Worm (Caenorhabditis elegans) whole organism, L1 larva: ENCODE results near the gene C07E3.9.
A peak's percentile ranks its signal among the peaks of the same experiment; 100 is the strongest.

Experiments used
- C04F5.9 ChIP-seq: sonication (generic microtip); optimal IDR thresholded peaks from 2 replicates; lab custom pipeline; 2016; ENCODE audit warnings: missing genetic modification characterization, missing compliant biosample characterization
- C16A3.4 ChIP-seq: fragments of 150-350 bp; optimal IDR thresholded peaks from 2 replicates; lab custom pipeline; 2014; ENCODE audit warnings: missing biosample characterization, missing genetic modification characterization
- F16B12.6 ChIP-seq: fragments of 150-350 bp; optimal IDR thresholded peaks from 2 replicates; lab custom pipeline; 2014; ENCODE audit warnings: missing biosample characterization, missing genetic modification characterization
- blmp-1 ChIP-seq: fragments of 150-350 bp; optimal IDR thresholded peaks from 2 replicates; lab custom pipeline; 2014; ENCODE audit warnings: missing biosample characterization, missing genetic modification characterization
- ceh-90 ChIP-seq: sonication (generic microtip); optimal IDR thresholded peaks from 2 replicates; lab custom pipeline; 2016; ENCODE audit warnings: missing genetic modification characterization, missing compliant biosample characterization
- ces-1 ChIP-seq: fragments of 150-350 bp; optimal IDR thresholded peaks from 2 replicates; lab custom pipeline; 2014; ENCODE audit warnings: missing biosample characterization, missing genetic modification reagents, missing genetic modification characterization
- efl-1 ChIP-seq, 4 experiments: fragments of 150-350 bp; optimal IDR thresholded peaks in 3 of 4; peaks in 1 of 4; 1 replicate in 1 of 4; 2 replicates in 3 of 4; lab custom pipeline; 2014; ENCODE audit warnings: missing biosample characterization in 2 of 4, missing genetic modification characterization in 2 of 4, missing genetic modification reagents in 2 of 4
- efl-3 ChIP-seq: fragments of 200-800 bp; sonication (Bioruptor generic); optimal IDR thresholded peaks from 2 replicates; lab custom pipeline; 2018; ENCODE audit warnings: mild to moderate bottlenecking, missing genetic modification characterization, missing compliant biosample characterization
- elt-2 ChIP-seq: sonication (generic microtip); optimal IDR thresholded peaks from 2 replicates; lab custom pipeline; 2016; ENCODE audit warnings: missing genetic modification characterization, mild to moderate bottlenecking, inconsistent platforms, missing compliant biosample characterization, missing genetic modification reagents
- elt-3 ChIP-seq, 6 experiments: fragments of 150-350 bp in 1 of 6; sonication (generic microtip); optimal IDR thresholded peaks; 2 replicates each; lab custom pipeline; 2017 to 2018; ENCODE audit warnings: missing biosample characterization in 6 of 6, missing genetic modification characterization in 6 of 6, inconsistent platforms in 1 of 6
- ets-5 ChIP-seq: fragments of 200-800 bp; sonication (Bioruptor generic); IDR thresholded peaks from 2 replicates; pipeline ENCODE4 v1.3.6; 2022; ENCODE audit warnings: missing genetic modification characterization, missing compliant biosample characterization
- fkh-4 ChIP-seq: sonication (generic microtip); optimal IDR thresholded peaks from 2 replicates; lab custom pipeline; 2016; ENCODE audit warnings: missing compliant biosample characterization, missing genetic modification characterization, borderline replicate concordance
- fos-1 ChIP-seq: fragments of 150-350 bp; optimal IDR thresholded peaks from 2 replicates; lab custom pipeline; 2014; ENCODE audit warnings: missing biosample characterization, missing genetic modification characterization
- hlh-4 ChIP-seq: sonication (generic microtip); optimal IDR thresholded peaks from 2 replicates; lab custom pipeline; 2016; ENCODE audit warnings: mild to moderate bottlenecking, missing genetic modification characterization, missing compliant biosample characterization
- irx-1 ChIP-seq: sonication (generic microtip); optimal IDR thresholded peaks from 2 replicates; lab custom pipeline; 2016; ENCODE audit warnings: missing genetic modification characterization, missing compliant biosample characterization
- isw-1 ChIP-seq: fragments of 200-800 bp; sonication (Bioruptor generic); IDR thresholded peaks from 2 replicates; pipeline ENCODE4 v1.3.6; 2022; ENCODE audit warnings: missing genetic modification characterization, missing compliant biosample characterization
- jun-1 ChIP-seq: fragments of 150-350 bp; optimal IDR thresholded peaks from 2 replicates; lab custom pipeline; 2014; ENCODE audit warnings: missing biosample characterization, missing genetic modification reagents, missing genetic modification characterization
- lin-13 ChIP-seq: fragments of 150-350 bp; optimal IDR thresholded peaks from 2 replicates; lab custom pipeline; 2014; ENCODE audit warnings: missing biosample characterization, missing genetic modification reagents, missing genetic modification characterization
- lin-39 ChIP-seq: fragments of 150-350 bp; optimal IDR thresholded peaks from 2 replicates; lab custom pipeline; 2014; ENCODE audit warnings: missing biosample characterization, missing genetic modification reagents, missing genetic modification characterization
- lir-3 ChIP-seq: sonication (generic microtip); optimal IDR thresholded peaks from 2 replicates; lab custom pipeline; 2016; ENCODE audit warnings: mild to moderate bottlenecking, missing genetic modification characterization, moderate library complexity, missing compliant biosample characterization; ENCODE audit not compliant: poor library complexity
- mdl-1 ChIP-seq, 2 experiments: fragments of 150-350 bp; optimal IDR thresholded peaks; 2 replicates each; lab custom pipeline; 2014 to 2017; ENCODE audit warnings: missing biosample characterization in 2 of 2, missing genetic modification characterization in 2 of 2, inconsistent platforms in 1 of 2
- nhr-11 ChIP-seq: fragments of 150-350 bp; optimal IDR thresholded peaks from 2 replicates; lab custom pipeline; 2014; ENCODE audit warnings: missing biosample characterization, missing genetic modification characterization
- nhr-12 ChIP-seq: sonication (generic microtip); optimal IDR thresholded peaks from 2 replicates; lab custom pipeline; 2017; ENCODE audit warnings: missing biosample characterization, missing genetic modification characterization
- nhr-19 ChIP-seq: fragments of 200-800 bp; sonication (Bioruptor generic); conservative IDR thresholded peaks from 2 replicates; pipeline ENCODE4 v1.3.6; 2022; ENCODE audit warnings: missing genetic modification characterization, missing compliant biosample characterization
- nhr-20 ChIP-seq: sonication (generic microtip); optimal IDR thresholded peaks from 2 replicates; lab custom pipeline; 2016; ENCODE audit warnings: mild to moderate bottlenecking, missing genetic modification characterization, missing compliant biosample characterization
- nhr-237 ChIP-seq: fragments of 150-350 bp; optimal IDR thresholded peaks from 2 replicates; lab custom pipeline; 2014; ENCODE audit warnings: missing biosample characterization, missing genetic modification characterization
- nhr-28 ChIP-seq: fragments of 150-350 bp; optimal IDR thresholded peaks from 2 replicates; lab custom pipeline; 2014; ENCODE audit warnings: missing biosample characterization, missing genetic modification characterization
- nhr-71 ChIP-seq: sonication (generic microtip); optimal IDR thresholded peaks from 2 replicates; lab custom pipeline; 2016; ENCODE audit warnings: mild to moderate bottlenecking, missing genetic modification characterization, moderate library complexity, missing compliant biosample characterization
- nhr-76 ChIP-seq: sonication (generic microtip); optimal IDR thresholded peaks from 2 replicates; lab custom pipeline; 2017; ENCODE audit warnings: missing biosample characterization, missing genetic modification characterization
- nhr-84 ChIP-seq: sonication (generic microtip); optimal IDR thresholded peaks from 2 replicates; lab custom pipeline; 2017; ENCODE audit warnings: missing biosample characterization, missing genetic modification characterization
- nhr-85 ChIP-seq: sonication (generic microtip); peaks from one replicate; lab custom pipeline; 2016; ENCODE audit warnings: missing genetic modification characterization, inconsistent platforms, missing compliant biosample characterization
- pag-3 ChIP-seq: sonication (generic microtip); optimal IDR thresholded peaks from 2 replicates; lab custom pipeline; 2017; ENCODE audit warnings: missing genetic modification characterization, mild to moderate bottlenecking, missing compliant biosample characterization, antibody characterized with exemption, borderline replicate concordance; ENCODE audit not compliant: insufficient read depth
- rnt-1 ChIP-seq: sonication (generic microtip); optimal IDR thresholded peaks from 2 replicates; lab custom pipeline; 2016; ENCODE audit warnings: mild to moderate bottlenecking, missing genetic modification characterization, moderate library complexity, missing compliant biosample characterization
- skn-1 ChIP-seq: fragments of 150-350 bp; optimal IDR thresholded peaks from 2 replicates; lab custom pipeline; 2014; ENCODE audit warnings: missing biosample characterization, missing genetic modification characterization
- snu-23 ChIP-seq: sonication (generic microtip); optimal IDR thresholded peaks from 2 replicates; lab custom pipeline; 2016; ENCODE audit warnings: missing genetic modification characterization, missing compliant biosample characterization
- sox-4 ChIP-seq: sonication (generic microtip); optimal IDR thresholded peaks from 2 replicates; lab custom pipeline; 2016; ENCODE audit warnings: missing genetic modification characterization, missing compliant biosample characterization
- sup-37 ChIP-seq: fragments of 200-800 bp; sonication (Bioruptor generic); optimal IDR thresholded peaks from 2 replicates; lab custom pipeline; 2018; ENCODE audit warnings: mild to moderate bottlenecking, missing genetic modification characterization, missing compliant biosample characterization
- swsn-7 ChIP-seq: sonication (generic microtip); optimal IDR thresholded peaks from 2 replicates; lab custom pipeline; 2016; ENCODE audit warnings: missing genetic modification characterization, missing compliant biosample characterization
- tbx-2 ChIP-seq: sonication (generic microtip); optimal IDR thresholded peaks from 2 replicates; lab custom pipeline; 2016; ENCODE audit warnings: missing genetic modification characterization, missing compliant biosample characterization
- unc-30 ChIP-seq: sonication (generic microtip); optimal IDR thresholded peaks from 2 replicates; lab custom pipeline; 2017; ENCODE audit warnings: missing biosample characterization, missing genetic modification characterization
- unc-62 ChIP-seq: fragments of 150-350 bp; optimal IDR thresholded peaks from 2 replicates; lab custom pipeline; 2014; ENCODE audit warnings: missing biosample characterization, missing genetic modification reagents, missing genetic modification characterization
- unc-86 ChIP-seq: sonication (generic microtip); optimal IDR thresholded peaks from 2 replicates; lab custom pipeline; 2016; ENCODE audit warnings: missing genetic modification characterization, missing compliant biosample characterization
- vab-15 ChIP-seq: sonication (generic microtip); optimal IDR thresholded peaks from 2 replicates; lab custom pipeline; 2017; ENCODE audit warnings: missing genotype, mild to moderate bottlenecking, missing genetic modification characterization, missing compliant biosample characterization
- xbp-1 ChIP-seq: sonication (generic microtip); optimal IDR thresholded peaks from 2 replicates; lab custom pipeline; 2016; ENCODE audit warnings: missing genetic modification characterization, missing compliant biosample characterization
- zip-4 ChIP-seq: fragments of 200-800 bp; sonication (Bioruptor generic); optimal IDR thresholded peaks from 2 replicates; lab custom pipeline; 2018; ENCODE audit warnings: mild to moderate bottlenecking, missing genetic modification characterization, moderate library complexity, missing compliant biosample characterization

C07E3.9 gene

DNA sequence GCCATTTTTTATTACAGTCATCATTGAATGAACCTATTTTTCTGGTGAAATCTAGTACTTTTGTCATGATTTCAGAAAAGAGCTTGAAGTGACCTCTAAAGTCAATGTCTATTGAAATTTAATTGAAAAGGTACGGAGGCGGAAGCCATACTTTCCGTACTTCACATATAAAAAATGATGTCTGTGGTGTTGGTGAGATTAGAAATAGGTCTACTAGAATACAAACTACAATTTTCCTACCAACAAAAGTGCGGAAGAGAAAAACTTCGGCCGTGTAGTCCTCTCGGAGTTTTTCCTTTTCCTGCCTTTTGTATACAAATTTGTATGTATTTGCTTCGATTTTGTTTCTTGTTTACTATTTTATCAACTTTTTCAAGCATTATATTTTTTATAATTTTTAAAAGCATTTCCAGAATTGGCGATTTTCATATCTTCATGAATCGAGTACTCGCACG, 44.8 kb downstream of the C07E3.9 start, which contains the start of gene T09F3.4 (continued):
- TF ChIP-seq nhr-71 (tag; lab: Kevin White, UChicago) (peak; percentile 87), sup-37 (GFP tag; lab: Kevin White, UChicago) (no peak), xbp-1 (tag; lab: Kevin White, UChicago) (peak; percentile 78), elt-3 (tag; optimal IDR thresholded peaks at IDR 0.05; lab: Kevin White, UChicago) (peak in 1 of 6 experiments; percentile 35), zip-4 (GFP tag; lab: Kevin White, UChicago) (no peak), nhr-12 (no peak), mdl-1 (tag; optimal IDR thresholded peaks at IDR 0.05; lab: Kevin White, UChicago) (no peak), lin-13 (GFP tag; lab: Kevin White, UChicago) (peak; percentile 10), nhr-85 (tag; lab: Kevin White, UChicago) (peak; percentile 89), ces-1 (GFP tag; lab: Kevin White, UChicago) (no peak), hlh-4 (tag; lab: Kevin White, UChicago) (peak; percentile 42), sox-4 (tag; lab: Kevin White, UChicago) (peak; percentile 84), unc-62 (GFP tag; lab: Kevin White, UChicago) (no peak), isw-1 (GFP tag; lab: Robert Waterston, UW) (peak; percentile 48), snu-23 (GFP tag; lab: Kevin White, UChicago) (peak; percentile 79), ets-5 (no peak), nhr-28 (tag; lab: Kevin White, UChicago) (no peak), skn-1 (tag; lab: Kevin White, UChicago) (peak; percentile 42), nhr-20 (peak; percentile 92), jun-1 (tag; lab: Kevin White, UChicago) (no peak), irx-1 (tag; lab: Kevin White, UChicago) (peak; percentile 82), efl-3 (GFP tag; lab: Kevin White, UChicago) (no peak), lir-3 (peak; percentile 92), nhr-19 (peak; percentile 75), C16A3.4 (tag; lab: Kevin White, UChicago) (peak; percentile 38), C04F5.9 (tag; lab: Kevin White, UChicago) (peak; percentile 74), pag-3 (tag; lab: Kevin White, UChicago) (no peak), rnt-1 (tag; lab: Kevin White, UChicago) (peak; percentile 96), blmp-1 (tag; lab: Kevin White, UChicago) (peak; percentile 58), ceh-90 (tag; lab: Kevin White, UChicago) (peak; percentile 86), fkh-4 (peak; percentile 91), lin-39 (peak; percentile 31), fos-1 (no peak), nhr-11 (tag; lab: Kevin White, UChicago) (no peak), unc-86 (peak; percentile 26), swsn-7 (tag; lab: Kevin White, UChicago) (peak; percentile 77), nhr-84 (tag; lab: Kevin White, UChicago) (no peak), unc-30 (tag; lab: Kevin White, UChicago) (no peak), vab-15 (no peak), tbx-2 (peak; percentile 82), nhr-237 (tag; lab: Kevin White, UChicago) (no peak), elt-2 (tag; lab: Kevin White, UChicago) (peak; percentile 56), F16B12.6 (peak; percentile 23), nhr-76 (tag; lab: Kevin White, UChicago) (no peak), efl-1 (optimal IDR thresholded peaks at IDR 0.05; lab: Kevin White, UChicago) (peak; percentile 58 to 66), efl-1 (GFP tag; optimal IDR thresholded peaks at IDR 0.05 in 1 of 2; lab: Kevin White, UChicago) (peak; percentile 59 to 95)
